Fruit fly (Drosophila melanogaster) Kc167 (cell line): ENCODE data around the gene TSG101.

ENCODE experiments used
- Myc ChIP-seq: fragments of >200 bp; optimal IDR thresholded peaks from 2 replicates; lab custom pipeline; 2017; ENCODE audit warnings: missing external identifiers
- Sin3A ChIP-seq: fragments of >200 bp; optimal IDR thresholded peaks from 2 replicates; lab custom pipeline; 2018; ENCODE audit warnings: missing external identifiers
- h ChIP-seq: fragments of >200 bp; optimal IDR thresholded peaks from 3 replicates; lab custom pipeline; 2018; ENCODE audit warnings: missing external identifiers
- insv ChIP-seq: fragments of >200 bp; optimal IDR thresholded peaks from 3 replicates; lab custom pipeline; 2018; ENCODE audit warnings: missing external identifiers
- psq ChIP-seq: fragments of >200 bp; optimal IDR thresholded peaks from 2 replicates; lab custom pipeline; 2017; ENCODE audit warnings: missing external identifiers
- ttk ChIP-seq: sonication (Bioruptor generic); optimal IDR thresholded peaks from 2 replicates; lab custom pipeline; 2017; ENCODE audit warnings: missing external identifiers

- no peak for TF ChIP-seq insv (lab: Kevin White, UChicago)
- no peak for TF ChIP-seq h
- TF ChIP-seq Sin3A, result no peak
- no peak for TF ChIP-seq psq (lab: Kevin White, UChicago)
- no peak for TF ChIP-seq Myc (lab: Kevin White, UChicago)
- no peak for TF ChIP-seq ttk
Measured at dm6 chr3L:16884037-16884436, 41.9 kb downstream of the TSG101 start.
